Worm (Caenorhabditis elegans) whole organism, L3 larva: ENCODE measurements around the gene zfp-1.

Experiments used
- R02D3.7 ChIP-seq: fragments of 150-350 bp; optimal IDR thresholded peaks from 2 replicates; lab custom pipeline; 2014; ENCODE audit warnings: missing biosample characterization, missing genetic modification characterization
- ZK546.5 ChIP-seq: sonication (generic microtip); optimal IDR thresholded peaks from 2 replicates; lab custom pipeline; 2017; ENCODE audit warnings: missing biosample characterization, missing genetic modification characterization
- aly-2 ChIP-seq: fragments of 150-350 bp; optimal IDR thresholded peaks from 2 replicates; lab custom pipeline; 2014; ENCODE audit warnings: missing biosample characterization, missing genetic modification characterization
- ama-1 ChIP-seq: fragments of 150-350 bp; optimal IDR thresholded peaks from 2 replicates; lab custom pipeline; 2018
- ceh-16 ChIP-seq: sonication (generic microtip); optimal IDR thresholded peaks from 2 replicates; lab custom pipeline; 2017; ENCODE audit warnings: missing biosample characterization, missing genetic modification characterization
- ceh-28 ChIP-seq: fragments of 150-350 bp; optimal IDR thresholded peaks from 2 replicates; lab custom pipeline; 2014; ENCODE audit warnings: missing biosample characterization, missing genetic modification reagents, missing genetic modification characterization
- ceh-82 ChIP-seq: fragments of 150-350 bp; optimal IDR thresholded peaks from 2 replicates; lab custom pipeline; 2014; ENCODE audit warnings: missing biosample characterization, missing genetic modification characterization
- ceh-9 ChIP-seq: sonication (generic microtip); optimal IDR thresholded peaks from 2 replicates; lab custom pipeline; 2018; ENCODE audit warnings: missing biosample characterization, missing genetic modification characterization
- daf-12 ChIP-seq: fragments of 150-350 bp; optimal IDR thresholded peaks from 2 replicates; lab custom pipeline; 2014; ENCODE audit warnings: missing biosample characterization, missing genetic modification reagents, missing genetic modification characterization
- egl-27 ChIP-seq: sonication (generic microtip); optimal IDR thresholded peaks from 4 replicates; lab custom pipeline; 2017; ENCODE audit warnings: missing biosample characterization, missing genetic modification reagents, missing genetic modification characterization
- egl-5 ChIP-seq: fragments of 150-350 bp; optimal IDR thresholded peaks from 2 replicates; lab custom pipeline; 2017; ENCODE audit warnings: missing biosample characterization, missing genetic modification reagents, missing genetic modification characterization, inconsistent platforms
- elt-1 ChIP-seq: fragments of 150-350 bp; optimal IDR thresholded peaks from 2 replicates; lab custom pipeline; 2014; ENCODE audit warnings: missing biosample characterization, missing genetic modification characterization
- elt-2 ChIP-seq: sonication (generic microtip); optimal IDR thresholded peaks from 2 replicates; lab custom pipeline; 2016; ENCODE audit warnings: missing genetic modification reagents, mild to moderate bottlenecking, missing genetic modification characterization, missing compliant biosample characterization
- elt-3 ChIP-seq, 3 experiments: fragments of 150-350 bp in 1 of 3; sonication (generic microtip) in 2 of 3; optimal IDR thresholded peaks; 2 replicates in 2 of 3; 4 replicates in 1 of 3; lab custom pipeline; 2014 to 2017; ENCODE audit warnings: missing biosample characterization in 3 of 3, missing genetic modification characterization in 3 of 3
- eor-1 ChIP-seq, 2 experiments: fragments of 150-350 bp; optimal IDR thresholded peaks; 2 replicates each; lab custom pipeline; 2014 to 2018; ENCODE audit warnings: missing biosample characterization in 2 of 2, missing genetic modification characterization in 2 of 2
- fkh-10 ChIP-seq: sonication (generic microtip); optimal IDR thresholded peaks from 2 replicates; lab custom pipeline; 2017; ENCODE audit warnings: missing biosample characterization, missing genetic modification reagents, missing genetic modification characterization
- fkh-2 ChIP-seq: fragments of 150-350 bp; optimal IDR thresholded peaks from 2 replicates; lab custom pipeline; 2014; ENCODE audit warnings: missing biosample characterization, missing genetic modification reagents, missing genetic modification characterization
- fos-1 ChIP-seq: fragments of 150-350 bp; optimal IDR thresholded peaks from 2 replicates; lab custom pipeline; 2014; ENCODE audit warnings: missing biosample characterization, missing genetic modification characterization
- hmg-11 ChIP-seq: sonication (generic microtip); optimal IDR thresholded peaks from 2 replicates; lab custom pipeline; 2016; ENCODE audit warnings: missing genetic modification characterization, missing compliant biosample characterization
- jun-1 ChIP-seq: fragments of 150-350 bp; optimal IDR thresholded peaks from 2 replicates; lab custom pipeline; 2014; ENCODE audit warnings: missing biosample characterization, missing genetic modification reagents, missing genetic modification characterization
- lin-15B ChIP-seq: fragments of 150-350 bp; optimal IDR thresholded peaks from 2 replicates; lab custom pipeline; 2014; ENCODE audit warnings: missing biosample characterization, missing genetic modification characterization
- lin-39 ChIP-seq: fragments of 150-350 bp; optimal IDR thresholded peaks from 2 replicates; lab custom pipeline; 2018; ENCODE audit warnings: missing biosample characterization, missing genetic modification reagents, missing genetic modification characterization
- lsy-12 ChIP-seq: sonication (generic microtip); optimal IDR thresholded peaks from 2 replicates; lab custom pipeline; 2016; ENCODE audit warnings: mild to moderate bottlenecking, missing genetic modification characterization, missing compliant biosample characterization
- mdl-1 ChIP-seq: fragments of 150-350 bp; optimal IDR thresholded peaks from 2 replicates; lab custom pipeline; 2014; ENCODE audit warnings: missing biosample characterization, missing genetic modification characterization
- mml-1 ChIP-seq: fragments of 150-350 bp; sonication (generic microtip); optimal IDR thresholded peaks from 3 replicates; lab custom pipeline; 2014; ENCODE audit warnings: missing biosample characterization, missing genetic modification characterization
- nfya-1 ChIP-seq: sonication (generic microtip); optimal IDR thresholded peaks from 2 replicates; lab custom pipeline; 2017; ENCODE audit warnings: missing genetic modification characterization, mild to moderate bottlenecking, missing compliant biosample characterization, antibody characterized with exemption, moderate library complexity; ENCODE audit not compliant: insufficient read depth
- nhr-11 ChIP-seq: fragments of 150-350 bp; optimal IDR thresholded peaks from 2 replicates; lab custom pipeline; 2014; ENCODE audit warnings: missing biosample characterization, missing genetic modification characterization
- nhr-12 ChIP-seq: fragments of 150-350 bp; optimal IDR thresholded peaks from 2 replicates; lab custom pipeline; 2014; ENCODE audit warnings: missing biosample characterization, missing genetic modification characterization
- nhr-23 ChIP-seq: fragments of 150-350 bp; optimal IDR thresholded peaks from 2 replicates; lab custom pipeline; 2014; ENCODE audit warnings: missing biosample characterization, missing genetic modification reagents, missing genetic modification characterization
- nhr-237 ChIP-seq: fragments of 150-350 bp; optimal IDR thresholded peaks from 2 replicates; lab custom pipeline; 2014; ENCODE audit warnings: missing biosample characterization, missing genetic modification characterization
- nhr-25 ChIP-seq: sonication (generic microtip); optimal IDR thresholded peaks from 2 replicates; lab custom pipeline; 2017; ENCODE audit warnings: missing biosample characterization, missing genetic modification characterization
- nhr-28 ChIP-seq: fragments of 150-350 bp; optimal IDR thresholded peaks from 2 replicates; lab custom pipeline; 2014; ENCODE audit warnings: missing biosample characterization, missing genetic modification characterization
- nhr-43 ChIP-seq: sonication (generic microtip); optimal IDR thresholded peaks from 2 replicates; lab custom pipeline; 2016; ENCODE audit warnings: mild to moderate bottlenecking, missing genetic modification characterization, missing compliant biosample characterization; ENCODE audit not compliant: poor library complexity, severe bottlenecking
- nhr-67 ChIP-seq: fragments of 150-350 bp; optimal IDR thresholded peaks from 2 replicates; lab custom pipeline; 2014; ENCODE audit warnings: missing biosample characterization, missing genetic modification characterization
- nhr-76 ChIP-seq: fragments of 150-350 bp; sonication (generic microtip); optimal IDR thresholded peaks from 5 replicates; lab custom pipeline; 2014; ENCODE audit warnings: missing biosample characterization, missing genetic modification characterization
- nhr-77 ChIP-seq: fragments of 150-350 bp; optimal IDR thresholded peaks from 2 replicates; lab custom pipeline; 2014; ENCODE audit warnings: missing biosample characterization, missing genetic modification characterization
- pha-4 ChIP-seq: fragments of 150-350 bp; optimal IDR thresholded peaks from 2 replicates; lab custom pipeline; 2014; ENCODE audit warnings: missing biosample characterization, missing genetic modification reagents, missing genetic modification characterization
- pqm-1 ChIP-seq: fragments of 150-350 bp; optimal IDR thresholded peaks from 2 replicates; lab custom pipeline; 2017; ENCODE audit warnings: missing biosample characterization, missing genetic modification characterization, inconsistent platforms
- sea-2 ChIP-seq: fragments of 150-350 bp; sonication (generic microtip); optimal IDR thresholded peaks from 4 replicates; lab custom pipeline; 2014; ENCODE audit warnings: missing biosample characterization, missing genetic modification reagents, missing genetic modification characterization
- skn-1 ChIP-seq: fragments of 150-350 bp; optimal IDR thresholded peaks from 2 replicates; lab custom pipeline; 2014; ENCODE audit warnings: missing biosample characterization, missing genetic modification characterization
- snpc-4 ChIP-seq: fragments of 150-350 bp; optimal IDR thresholded peaks from 2 replicates; lab custom pipeline; 2014; ENCODE audit warnings: missing biosample characterization, missing genetic modification characterization
- tbx-2 ChIP-seq: sonication (generic microtip); optimal IDR thresholded peaks from 2 replicates; lab custom pipeline; 2016; ENCODE audit warnings: mild to moderate bottlenecking, missing genetic modification characterization, missing compliant biosample characterization
- unc-39 ChIP-seq: sonication (generic microtip); optimal IDR thresholded peaks from 4 replicates; lab custom pipeline; 2017; ENCODE audit warnings: missing biosample characterization, missing genetic modification characterization
- unc-62 ChIP-seq: fragments of 150-350 bp; sonication (generic microtip); optimal IDR thresholded peaks from 4 replicates; lab custom pipeline; 2014; ENCODE audit warnings: missing biosample characterization, missing genetic modification reagents, missing genetic modification characterization
- zag-1 ChIP-seq: fragments of 150-350 bp; optimal IDR thresholded peaks from 2 replicates; lab custom pipeline; 2014; ENCODE audit warnings: missing biosample characterization, missing genetic modification characterization
- ztf-11 ChIP-seq: fragments of 150-350 bp; optimal IDR thresholded peaks from 2 replicates; lab custom pipeline; 2014; ENCODE audit warnings: missing biosample characterization, missing genetic modification characterization
- ztf-4 ChIP-seq: fragments of 150-350 bp; optimal IDR thresholded peaks from 2 replicates; lab custom pipeline; 2014; ENCODE audit warnings: missing biosample characterization, missing genetic modification characterization

Gene zfp-1

ce11 chrIII:8794793-8795192 lies 3.5 kb downstream of the zfp-1 start (continued):
- TF ChIP-seq skn-1 (tag; lab: Kevin White, UChicago) (peak; percentile 33), ceh-16 (no peak), ceh-28 (tag; lab: Kevin White, UChicago) (peak; percentile 17), sea-2 (GFP tag; lab: Kevin White, UChicago) (no peak), jun-1 (tag; lab: Kevin White, UChicago) (peak; percentile 86), nhr-67 (tag; lab: Kevin White, UChicago) (no peak), nhr-23 (tag; lab: Kevin White, UChicago) (peak; percentile 86), nhr-77 (no peak), nhr-43 (tag; lab: Kevin White, UChicago) (peak; percentile 69), elt-2 (tag; lab: Kevin White, UChicago) (peak; percentile 75), eor-1 (tag; optimal IDR thresholded peaks at IDR 0.05; lab: Kevin White, UChicago) (no peak), tbx-2 (tag; lab: Kevin White, UChicago) (no peak), hmg-11 (tag; lab: Kevin White, UChicago) (peak; percentile 79), snpc-4 (peak; percentile 72), zag-1 (tag; lab: Kevin White, UChicago) (no peak), unc-62 (GFP tag; lab: Kevin White, UChicago) (no peak), aly-2 (tag; lab: Kevin White, UChicago) (no peak), mml-1 (tag; lab: Kevin White, UChicago) (no peak), lin-39 (tag; lab: Kevin White, UChicago) (peak; percentile 79), pqm-1 (tag; lab: Kevin White, UChicago) (peak; percentile 20), nfya-1 (tag; lab: Kevin White, UChicago) (peak; percentile 68)

- TF ChIP-seq jun-1 (tag; lab: Kevin White, UChicago): peak; percentile 96
- TF ChIP-seq fos-1 (tag; lab: Kevin White, UChicago): peak; percentile 53
- TF ChIP-seq elt-3 (tag; optimal IDR thresholded peaks at IDR 0.05; lab: Kevin White, UChicago): peak in 1 of 3 experiments; percentile 36
- peak; percentile 60 for TF ChIP-seq nhr-77
- no peak for TF ChIP-seq nhr-67 (tag; lab: Kevin White, UChicago)
- TF ChIP-seq nhr-11 (tag; lab: Kevin White, UChicago): peak; percentile 93
- TF ChIP-seq egl-5: peak; percentile 68
- peak; percentile 97 for TF ChIP-seq nfya-1 (tag; lab: Kevin White, UChicago)
- TF ChIP-seq unc-62 (GFP tag; lab: Kevin White, UChicago): peak; percentile 95
- TF ChIP-seq nhr-76 (tag; lab: Kevin White, UChicago): peak; percentile 2
- no peak for TF ChIP-seq nhr-12 (tag; lab: Kevin White, UChicago)
- peak; percentile 53 for TF ChIP-seq ceh-9 (tag; lab: Kevin White, UChicago)
- TF ChIP-seq ztf-4 (tag; lab: Kevin White, UChicago): peak; percentile 78
- TF ChIP-seq aly-2 (tag; lab: Kevin White, UChicago): no peak
- peak; percentile 54 for TF ChIP-seq skn-1 (tag; lab: Kevin White, UChicago)
- peak in 1 of 2 experiments; percentile 41 for TF ChIP-seq eor-1 (tag; optimal IDR thresholded peaks at IDR 0.05; lab: Kevin White, UChicago)
- peak; percentile 90 for TF ChIP-seq pha-4 (tag; lab: Kevin White, UChicago)
- TF ChIP-seq ztf-11: no peak
- no peak for TF ChIP-seq nhr-28
- TF ChIP-seq ceh-82: peak; percentile 91
- TF ChIP-seq lsy-12 (tag; lab: Kevin White, UChicago): peak; percentile 94
- no peak for TF ChIP-seq ZK546.5
- TF ChIP-seq ceh-28 (tag; lab: Kevin White, UChicago): peak; percentile 95
- peak; percentile 63 for TF ChIP-seq daf-12 (tag; lab: Kevin White, UChicago)
- peak; percentile 83 for TF ChIP-seq R02D3.7 (tag; lab: Kevin White, UChicago)
- no peak for TF ChIP-seq mml-1 (tag; lab: Kevin White, UChicago)
- peak; percentile 97 for TF ChIP-seq snpc-4
- peak; percentile 94 for TF ChIP-seq sea-2 (GFP tag; lab: Kevin White, UChicago)
- peak; percentile 71 for TF ChIP-seq lin-15B
- peak; percentile 87 for TF ChIP-seq zag-1 (tag; lab: Kevin White, UChicago)
- TF ChIP-seq nhr-25 (tag; lab: Kevin White, UChicago): peak; percentile 98
- TF ChIP-seq nhr-43 (tag; lab: Kevin White, UChicago): peak; percentile 97
- peak; percentile 93 for TF ChIP-seq tbx-2 (tag; lab: Kevin White, UChicago)
- peak; percentile 66 for TF ChIP-seq elt-2 (tag; lab: Kevin White, UChicago)
- TF ChIP-seq nhr-237 (tag; lab: Kevin White, UChicago): no peak
- peak; percentile 83 for TF ChIP-seq elt-1 (tag; lab: Kevin White, UChicago)
- TF ChIP-seq unc-39 (tag; lab: Kevin White, UChicago): peak; percentile 20
- TF ChIP-seq mdl-1: peak; percentile 96
- TF ChIP-seq hmg-11 (tag; lab: Kevin White, UChicago): peak; percentile 100
- peak; percentile 99 for TF ChIP-seq nhr-23 (tag; lab: Kevin White, UChicago)
- peak; percentile 60 for TF ChIP-seq ama-1 (lab: Kevin White, UChicago)
- peak; percentile 93 for TF ChIP-seq lin-39 (tag; lab: Kevin White, UChicago)
- peak; percentile 85 for TF ChIP-seq pqm-1 (tag; lab: Kevin White, UChicago)
- TF ChIP-seq fkh-10 (GFP tag; lab: Kevin White, UChicago): peak; percentile 95
- peak; percentile 88 for TF ChIP-seq egl-27 (tag; lab: Kevin White, UChicago)
- TF ChIP-seq ceh-16: no peak
- no peak for TF ChIP-seq fkh-2 (tag; lab: Kevin White, UChicago)
These were observed 4.3 kb downstream of the zfp-1 start for ce11 chrIII:8795595-8796141.
